Worm (Caenorhabditis elegans) whole organism, L4 larva: ENCODE results near the gene myrf-1.
A peak's percentile ranks its signal among the peaks of the same experiment; 100 is the strongest.

ENCODE experiments used
- F26F4.8 ChIP-seq: fragments of 200-800 bp; sonication (Bioruptor generic); conservative IDR thresholded peaks from 2 replicates; pipeline ENCODE4 v1.3.6; 2022; ENCODE audit warnings: missing genetic modification characterization, missing compliant biosample characterization
- F37D6.2 ChIP-seq: sonication (generic microtip); optimal IDR thresholded peaks from 2 replicates; lab custom pipeline; 2016; ENCODE audit warnings: mild to moderate bottlenecking, missing genetic modification characterization, missing compliant biosample characterization
- F49E8.2 ChIP-seq: sonication (generic microtip); optimal IDR thresholded peaks from 2 replicates; lab custom pipeline; 2016; ENCODE audit warnings: missing compliant biosample characterization, mild to moderate bottlenecking, missing genetic modification characterization, borderline replicate concordance
- T20F7.1 ChIP-seq: fragments of 200-800 bp; sonication (Bioruptor generic); optimal IDR thresholded peaks from 2 replicates; lab custom pipeline; 2018; ENCODE audit warnings: mild to moderate bottlenecking, missing genetic modification characterization, missing compliant biosample characterization
- T26A8.4 ChIP-seq: fragments of 200-800 bp; sonication (Bioruptor generic); IDR thresholded peaks from 2 replicates; pipeline ENCODE4 v1.3.6; 2022; ENCODE audit warnings: missing genetic modification characterization, missing compliant biosample characterization
- Y105C5A.15 ChIP-seq: fragments of 200-800 bp; sonication (Bioruptor generic); IDR thresholded peaks from 2 replicates; pipeline ENCODE4 v1.3.6; 2022; ENCODE audit warnings: missing genetic modification characterization, missing compliant biosample characterization
- Y48G9A.11 ChIP-seq: fragments of 200-800 bp; sonication (Bioruptor generic); IDR thresholded peaks from 2 replicates; pipeline ENCODE4 v1.3.6; 2022; ENCODE audit warnings: missing genetic modification reagents, missing genetic modification characterization, missing compliant biosample characterization
- ZK337.2 ChIP-seq: fragments of 200-800 bp; sonication (Bioruptor generic); IDR thresholded peaks from 2 replicates; pipeline ENCODE4 v1.3.6; 2022; ENCODE audit warnings: missing genetic modification reagents, missing genetic modification characterization, missing compliant biosample characterization
- aha-1 ChIP-seq: fragments of 150-350 bp; peaks from one replicate; lab custom pipeline; 2014; ENCODE audit warnings: missing biosample characterization, missing genetic modification characterization
- aly-2 ChIP-seq: sonication (generic microtip); optimal IDR thresholded peaks from 2 replicates; lab custom pipeline; 2018; ENCODE audit warnings: missing biosample characterization, missing genetic modification characterization
- ama-1 ChIP-seq: fragments of 150-350 bp; optimal IDR thresholded peaks from 2 replicates; lab custom pipeline; 2014; ENCODE audit warnings: inconsistent platforms, mixed read lengths
- ceh-28 ChIP-seq: fragments of 150-350 bp; optimal IDR thresholded peaks from 2 replicates; lab custom pipeline; 2014; ENCODE audit warnings: missing biosample characterization, missing genetic modification reagents, missing genetic modification characterization
- cey-2 ChIP-seq: sonication (generic microtip); optimal IDR thresholded peaks from 3 replicates; lab custom pipeline; 2017; ENCODE audit warnings: missing genetic modification characterization, mild to moderate bottlenecking, missing compliant biosample characterization, antibody characterized with exemption, borderline replicate concordance; ENCODE audit not compliant: insufficient read depth
- daf-12 ChIP-seq: fragments of 150-350 bp; optimal IDR thresholded peaks from 2 replicates; lab custom pipeline; 2014; ENCODE audit warnings: missing biosample characterization, missing genetic modification reagents, missing genetic modification characterization
- daf-19 ChIP-seq: fragments of 200-800 bp; sonication (Bioruptor generic); conservative IDR thresholded peaks from 2 replicates; pipeline ENCODE4 v1.3.6; 2022; ENCODE audit warnings: missing genetic modification characterization, missing compliant biosample characterization
- daf-8 ChIP-seq: fragments of 200-800 bp; sonication (Bioruptor generic); IDR thresholded peaks from 2 replicates; pipeline ENCODE4 v1.3.6; 2022; ENCODE audit warnings: missing genetic modification characterization, missing compliant biosample characterization
- gei-8 ChIP-seq: fragments of 200-800 bp; sonication (Bioruptor generic); optimal IDR thresholded peaks from 2 replicates; lab custom pipeline; 2018; ENCODE audit warnings: mild to moderate bottlenecking, missing genetic modification characterization, missing compliant biosample characterization
- hif-1 ChIP-seq, 2 experiments: sonication (generic microtip); optimal IDR thresholded peaks; 2 replicates each; lab custom pipeline; 2016 to 2017; ENCODE audit warnings: missing compliant biosample characterization in 2 of 2, missing genetic modification characterization in 2 of 2, missing genetic modification reagents in 2 of 2, missing genotype in 2 of 2, mild to moderate bottlenecking in 1 of 2
- hlh-11 ChIP-seq: fragments of 200-800 bp; sonication (Bioruptor generic); optimal IDR thresholded peaks from 2 replicates; lab custom pipeline; 2018; ENCODE audit warnings: mild to moderate bottlenecking, missing genetic modification characterization, missing compliant biosample characterization
- lin-15B ChIP-seq: fragments of 150-350 bp; sonication (generic microtip); optimal IDR thresholded peaks from 3 replicates; lab custom pipeline; 2014; ENCODE audit warnings: missing biosample characterization, missing genetic modification characterization
- lin-29 ChIP-seq: fragments of 200-800 bp; sonication (Bioruptor generic); IDR thresholded peaks from 2 replicates; pipeline ENCODE4 v1.3.6; 2022; ENCODE audit warnings: missing genetic modification reagents, missing genetic modification characterization, missing compliant biosample characterization
- lir-3 ChIP-seq: sonication (generic microtip); optimal IDR thresholded peaks from 2 replicates; lab custom pipeline; 2016; ENCODE audit warnings: mild to moderate bottlenecking, missing genetic modification characterization, missing compliant biosample characterization
- madf-5 ChIP-seq, 2 experiments: fragments of 200-800 bp; sonication (Bioruptor generic); IDR thresholded peaks; 2 replicates each; pipeline ENCODE4 v1.3.6; 2022; ENCODE audit warnings: missing compliant biosample characterization in 2 of 2, missing genetic modification characterization in 2 of 2
- madf-9 ChIP-seq: fragments of 200-800 bp; sonication (Bioruptor generic); conservative IDR thresholded peaks from 2 replicates; pipeline ENCODE4 v1.3.6; 2022; ENCODE audit warnings: missing genetic modification reagents, missing genetic modification characterization, missing compliant biosample characterization
- mdl-1 ChIP-seq, 2 experiments: fragments of 150-350 bp in 1 of 2; sonication (generic microtip) in 1 of 2; optimal IDR thresholded peaks; 2 replicates each; lab custom pipeline; 2014 to 2017; ENCODE audit warnings: missing biosample characterization in 2 of 2, missing genetic modification characterization in 2 of 2
- mdt-29 ChIP-seq: fragments of 200-800 bp; sonication (Bioruptor generic); IDR thresholded peaks from 2 replicates; pipeline ENCODE4 v1.3.6; 2022; ENCODE audit warnings: missing genetic modification reagents, missing genetic modification characterization, missing compliant biosample characterization
- mes-2 ChIP-seq: sonication (generic microtip); optimal IDR thresholded peaks from 2 replicates; lab custom pipeline; 2016; ENCODE audit warnings: missing genotype, mild to moderate bottlenecking, missing genetic modification characterization, missing compliant biosample characterization; ENCODE audit not compliant: poor library complexity, severe bottlenecking
- mxl-2 ChIP-seq: fragments of 200-800 bp; sonication (Bioruptor generic); conservative IDR thresholded peaks from 2 replicates; pipeline ENCODE4 v1.3.6; 2022; ENCODE audit warnings: missing genetic modification reagents, missing genetic modification characterization, missing compliant biosample characterization
- nhr-237 ChIP-seq: sonication (generic microtip); optimal IDR thresholded peaks from 2 replicates; lab custom pipeline; 2017; ENCODE audit warnings: missing biosample characterization, missing genetic modification characterization
- nhr-28 ChIP-seq: fragments of 150-350 bp; optimal IDR thresholded peaks from 2 replicates; lab custom pipeline; 2014; ENCODE audit warnings: missing biosample characterization, missing genetic modification characterization
- nhr-41 ChIP-seq: fragments of 200-800 bp; sonication (Bioruptor generic); IDR thresholded peaks from 2 replicates; pipeline ENCODE4 v1.3.6; 2022; ENCODE audit warnings: missing genetic modification reagents, missing genetic modification characterization, missing compliant biosample characterization
- nhr-77 ChIP-seq: fragments of 150-350 bp; optimal IDR thresholded peaks from 2 replicates; lab custom pipeline; 2014; ENCODE audit warnings: missing biosample characterization, missing genetic modification characterization
- pha-4 ChIP-seq, 2 experiments: fragments of 150-350 bp in 1 of 2; fragments of 200-800 bp in 1 of 2; sonication (Bioruptor generic) in 1 of 2; IDR thresholded peaks in 1 of 2; optimal IDR thresholded peaks in 1 of 2; 2 replicates each; pipeline versions ENCODE4 v1.3.6 to Lab custom; 2014 to 2022; ENCODE audit warnings: missing genetic modification characterization in 2 of 2, missing genetic modification reagents in 2 of 2, missing biosample characterization in 1 of 2, missing compliant biosample characterization in 1 of 2
- php-3 ChIP-seq: fragments of 200-800 bp; sonication (Bioruptor generic); IDR thresholded peaks from 2 replicates; pipeline ENCODE4 v1.3.6; 2022; ENCODE audit warnings: missing genetic modification reagents, missing genetic modification characterization, missing compliant biosample characterization
- pqm-1 ChIP-seq: sonication (generic microtip); optimal IDR thresholded peaks from 2 replicates; lab custom pipeline; 2017; ENCODE audit warnings: missing biosample characterization, missing genetic modification characterization
- sdz-12 ChIP-seq: fragments of 200-800 bp; sonication (Bioruptor generic); optimal IDR thresholded peaks from 2 replicates; lab custom pipeline; 2018; ENCODE audit warnings: mild to moderate bottlenecking, missing genetic modification characterization, missing compliant biosample characterization
- skn-1 ChIP-seq: fragments of 150-350 bp; optimal IDR thresholded peaks from 2 replicates; lab custom pipeline; 2014; ENCODE audit warnings: missing biosample characterization, missing genetic modification characterization
- spr-3 ChIP-seq: fragments of 200-800 bp; sonication (Bioruptor generic); optimal IDR thresholded peaks from 2 replicates; lab custom pipeline; 2018; ENCODE audit warnings: mild to moderate bottlenecking, missing genetic modification characterization, missing compliant biosample characterization
- unc-130 ChIP-seq: sonication (generic microtip); optimal IDR thresholded peaks from 2 replicates; lab custom pipeline; 2016; ENCODE audit warnings: missing genetic modification reagents, missing genetic modification characterization, missing compliant biosample characterization
- unc-62 ChIP-seq, 3 experiments: fragments of 150-350 bp in 1 of 3; sonication (generic microtip); optimal IDR thresholded peaks in 2 of 3; peaks in 1 of 3; 1 replicate in 1 of 3; 2 replicates in 2 of 3; lab custom pipeline; 2014 to 2017; ENCODE audit warnings: missing biosample characterization in 3 of 3, missing genetic modification characterization in 3 of 3, missing genetic modification reagents in 3 of 3, missing genotype in 1 of 3
- vab-7 ChIP-seq: fragments of 200-800 bp; sonication (Bioruptor generic); IDR thresholded peaks from 2 replicates; pipeline ENCODE4 v1.3.6; 2022; ENCODE audit warnings: missing genetic modification reagents, missing genetic modification characterization, missing compliant biosample characterization
- ztf-11 ChIP-seq: fragments of 150-350 bp; optimal IDR thresholded peaks from 2 replicates; lab custom pipeline; 2014; ENCODE audit warnings: missing biosample characterization, missing genetic modification characterization

The myrf-1 gene

ce11 chrII:10470159-10470558, 32.2 kb downstream of the myrf-1 start, which contains the start of gene clec-143:
TSS of gene clec-143 (minus strand) at chrII:10470297.
- TF ChIP-seq skn-1 (tag; lab: Kevin White, UChicago) (no peak), unc-62 (GFP tag; optimal IDR thresholded peaks at IDR 0.05 in 1 of 2; lab: Kevin White, UChicago) (peak in 1 of 2 experiments; percentile 67), unc-62 (tag; optimal IDR thresholded peaks at IDR 0.05; lab: Kevin White, UChicago) (no peak), Y48G9A.11 (no peak), aha-1 (tag; lab: Kevin White, UChicago) (no peak), ama-1 (no peak), pqm-1 (tag; lab: Kevin White, UChicago) (peak; percentile 88), nhr-28 (tag; lab: Kevin White, UChicago) (peak; percentile 45)
- TF ChIP-seq, all 104 proteins: peak for 3

- TF ChIP-seq daf-12 (tag; lab: Kevin White, UChicago) (no peak), lin-15B (tag; lab: Kevin White, UChicago) (no peak), mes-2 (tag; lab: Kevin White, UChicago) (no peak), vab-7 (no peak), Y105C5A.15 (GFP tag; lab: Robert Waterston, UW) (no peak), daf-19 (GFP tag; lab: Robert Waterston, UW) (no peak), nhr-28 (tag; lab: Kevin White, UChicago) (no peak), daf-8 (no peak), aly-2 (tag; lab: Kevin White, UChicago) (no peak), cey-2 (no peak), madf-5 (GFP tag; IDR thresholded peaks at IDR 0.05; lab: Robert Waterston, UW) (no peak), madf-9 (no peak), mxl-2 (no peak), ZK337.2 (no peak), lir-3 (tag; lab: Kevin White, UChicago) (no peak), T26A8.4 (GFP tag; lab: Robert Waterston, UW) (no peak), F37D6.2 (tag; lab: Kevin White, UChicago) (no peak), hif-1 (tag; optimal IDR thresholded peaks at IDR 0.05; lab: Kevin White, UChicago) (no peak), hlh-11 (tag; lab: Kevin White, UChicago) (no peak)
These were observed 35.8 kb downstream of the myrf-1 start, which contains the start of gene tnc-2 for ce11 chrII:10466552-10466951. TSS of gene tnc-2 (plus strand) at chrII:10466852.

DNA sequence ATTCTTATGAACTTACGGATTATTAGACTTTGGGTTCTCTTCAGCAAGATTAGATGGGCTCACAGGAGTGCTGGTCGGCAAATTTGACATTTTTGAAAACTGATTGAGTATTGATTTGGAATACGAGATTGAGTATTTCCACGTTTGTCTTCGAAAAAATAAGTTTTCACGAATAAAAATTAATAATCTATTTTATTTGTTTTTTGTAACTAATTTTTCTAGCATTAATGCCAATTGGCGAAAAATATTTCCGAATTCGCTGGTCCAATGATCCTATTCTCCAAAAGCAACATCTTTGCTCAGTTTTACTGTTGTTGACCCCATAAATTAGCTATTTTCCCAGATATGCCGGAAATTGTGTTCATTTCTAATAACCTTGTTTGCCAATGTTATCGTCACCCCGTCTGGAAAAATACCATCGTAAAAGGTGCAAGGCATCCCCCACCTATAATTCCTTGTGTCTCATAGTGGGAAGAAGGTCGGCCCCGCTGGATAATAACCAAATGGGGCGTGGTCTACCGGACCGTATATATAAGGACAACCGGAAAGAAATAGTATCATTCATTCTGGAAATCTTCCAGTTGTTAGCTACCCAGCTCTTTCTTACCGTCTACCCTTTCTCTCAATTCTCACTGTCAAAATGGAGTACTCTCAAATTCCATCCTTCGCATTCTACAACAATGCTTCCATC, 38.0 kb downstream of the myrf-1 start, which contains the start of the genes ZK673.6 and sdz-37:
Gene ZK673.6 (minus strand): TSS at position 101 of the 691 bp plus-strand sequence.
Gene sdz-37 (plus strand): TSS at position 641 of the 691 bp plus-strand sequence.
- TF ChIP-seq F26F4.8 (GFP tag; lab: Robert Waterston, UW), result no peak
- TF ChIP-seq gei-8 (GFP tag; lab: Kevin White, UChicago), result no peak
- TF ChIP-seq ztf-11 (tag; lab: Kevin White, UChicago), result no peak
- no peak for TF ChIP-seq ama-1
- TF ChIP-seq nhr-77 (tag; lab: Kevin White, UChicago), result no peak
- TF ChIP-seq mdl-1 (tag; optimal IDR thresholded peaks at IDR 0.05; lab: Kevin White, UChicago), result no peak

ce11 chrII:10461207-10461606, 41.1 kb downstream of the myrf-1 start, which contains the start of gene ZK673.5:
TSS of gene ZK673.5 (plus strand) at chrII:10461507.
- no peak for TF ChIP-seq T20F7.1 (GFP tag; lab: Kevin White, UChicago)
- TF ChIP-seq lin-29 (GFP tag; lab: Robert Waterston, UW), result no peak
- no peak for TF ChIP-seq lir-3 (tag; lab: Kevin White, UChicago)
- TF ChIP-seq ceh-28 (tag; lab: Kevin White, UChicago), result no peak
- TF ChIP-seq ama-1, result no peak
- TF ChIP-seq nhr-41, result no peak
- TF ChIP-seq spr-3, result no peak
- no peak for TF ChIP-seq mdt-29 (GFP tag; lab: Robert Waterston, UW)
- TF ChIP-seq pqm-1 (tag; lab: Kevin White, UChicago), result no peak
- TF ChIP-seq pha-4 (GFP tag; IDR thresholded peaks at IDR 0.05; lab: Robert Waterston, UW), result no peak
- TF ChIP-seq pha-4 (tag; optimal IDR thresholded peaks at IDR 0.05; lab: Kevin White, UChicago), result no peak
- no peak for TF ChIP-seq unc-130 (GFP tag; lab: Kevin White, UChicago)
- TF ChIP-seq sdz-12 (GFP tag; lab: Kevin White, UChicago), result no peak
- no peak for TF ChIP-seq php-3 (GFP tag; lab: Robert Waterston, UW)
- TF ChIP-seq F49E8.2, result no peak
- TF ChIP-seq daf-8, result no peak
- no peak for TF ChIP-seq T26A8.4 (GFP tag; lab: Robert Waterston, UW)
- TF ChIP-seq mes-2 (tag; lab: Kevin White, UChicago), result no peak
- TF ChIP-seq nhr-237 (tag; lab: Kevin White, UChicago), result no peak
- no peak for TF ChIP-seq ztf-11 (tag; lab: Kevin White, UChicago)
- no peak for TF ChIP-seq gei-8 (GFP tag; lab: Kevin White, UChicago)
